Worm (Caenorhabditis elegans): ENCODE data around the gene C50F4.12.

DNA sequence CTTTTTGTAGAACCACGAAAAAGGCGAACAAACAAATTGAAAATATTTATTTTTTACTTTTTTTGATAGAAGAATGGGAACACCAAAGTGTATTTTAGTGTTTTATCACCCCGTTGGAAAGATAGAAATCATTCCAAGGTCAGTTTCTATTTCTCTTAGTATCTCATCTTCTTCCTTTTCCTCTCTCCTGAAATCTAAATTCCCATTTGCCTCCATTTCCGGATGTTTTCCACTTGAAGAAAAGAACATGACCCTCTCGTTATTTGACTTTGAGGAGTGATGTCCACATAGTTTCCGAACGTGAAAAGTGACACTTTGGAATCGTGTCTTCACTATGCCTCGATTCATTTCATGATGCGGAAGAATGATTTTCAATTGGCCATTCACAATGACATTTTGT is 48.1 kb upstream of the C50F4.12 start:
- TF ChIP-seq ztf-23 (GFP tag; IDR thresholded peaks at IDR 0.05): no peak
- no peak for TF ChIP-seq T22C8.4 (GFP tag; IDR thresholded peaks at IDR 0.05)

Data from whole organism, midembryonic.